Worm (Caenorhabditis elegans) whole organism, mixed stage, embryonic: Measurements from ENCODE around the gene bath-26.

Source experiments
- bed-3 ChIP-seq: fragments of 200-800 bp; sonication (Bioruptor generic); optimal IDR thresholded peaks from 3 replicates; lab custom pipeline; 2018; ENCODE audit warnings: mild to moderate bottlenecking, missing genetic modification characterization, moderate library complexity, missing compliant biosample characterization
- ceh-83 ChIP-seq: fragments of 200-800 bp; sonication (Bioruptor generic); optimal IDR thresholded peaks from 2 replicates; lab custom pipeline; 2018; ENCODE audit warnings: mild to moderate bottlenecking, missing genetic modification characterization, missing compliant biosample characterization
- nhr-2 ChIP-seq: fragments of 150-350 bp; optimal IDR thresholded peaks from 2 replicates; lab custom pipeline; 2014; ENCODE audit warnings: missing biosample characterization, missing genetic modification characterization
- nhr-237 ChIP-seq: fragments of 150-350 bp; optimal IDR thresholded peaks from 2 replicates; lab custom pipeline; 2014; ENCODE audit warnings: missing biosample characterization, missing genetic modification characterization
- snpc-4 ChIP-seq: fragments of 150-350 bp; optimal IDR thresholded peaks from 2 replicates; lab custom pipeline; 2014; ENCODE audit warnings: missing biosample characterization, missing genetic modification characterization
- unc-62 ChIP-seq: fragments of 150-350 bp; optimal IDR thresholded peaks from 2 replicates; lab custom pipeline; 2014; ENCODE audit warnings: missing biosample characterization, missing genetic modification reagents, missing genetic modification characterization
- ztf-11 ChIP-seq: fragments of 150-350 bp; optimal IDR thresholded peaks from 2 replicates; lab custom pipeline; 2014; ENCODE audit warnings: missing biosample characterization, missing genetic modification characterization

DNA sequence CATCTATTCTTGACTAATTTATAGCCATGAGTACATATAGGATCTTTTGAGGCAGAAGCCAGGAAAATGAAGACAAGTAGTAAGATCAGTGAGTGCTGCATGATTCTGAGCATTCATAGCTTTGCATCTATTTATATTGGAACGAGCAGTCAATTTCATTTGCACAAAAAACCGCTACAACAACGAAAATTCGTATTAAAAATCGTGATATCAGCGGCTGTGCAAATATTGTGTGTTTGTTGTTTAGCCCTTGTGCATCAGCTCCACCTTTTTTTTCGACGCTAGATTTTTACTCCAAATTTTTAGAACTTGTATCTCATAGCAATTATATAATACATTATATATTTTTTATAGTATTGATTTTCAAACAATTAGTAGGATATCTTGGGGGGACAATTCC, 16.4 kb downstream of the bath-26 start, which contains the start of gene clec-21:
- TF ChIP-seq bed-3 = no peak
- no peak for TF ChIP-seq nhr-2 (tag; lab: Kevin White, UChicago)
- no peak for TF ChIP-seq unc-62 (GFP tag; lab: Kevin White, UChicago)
- TF ChIP-seq snpc-4 (tag; lab: Kevin White, UChicago) = no peak
- TF ChIP-seq ceh-83 (GFP tag; lab: Kevin White, UChicago) = no peak
- no peak for TF ChIP-seq ztf-11 (tag; lab: Kevin White, UChicago)
- no peak for TF ChIP-seq nhr-237
